Fruit fly (Drosophila melanogaster) whole organism, embryonic: ENCODE data around the gene CG32816.

Experiments
- Abd-B ChIP-seq: fragments of 200-800 bp; sonication (Bioruptor generic); optimal IDR thresholded peaks from 2 replicates; lab custom pipeline; 2018; ENCODE audit warnings: missing biosample characterization, mild to moderate bottlenecking, missing genetic modification characterization, moderate library complexity
- CG13775 ChIP-seq: fragments of 200-800 bp; sonication (Bioruptor generic); optimal IDR thresholded peaks from 3 replicates; lab custom pipeline; 2017; ENCODE audit warnings: missing biosample characterization, mild to moderate bottlenecking, missing genetic modification characterization
- CG14441 ChIP-seq: fragments of 200-800 bp; sonication (Bioruptor generic); IDR thresholded peaks from 2 replicates; pipeline ENCODE4 v1.3.6; 2022; ENCODE audit warnings: missing biosample characterization, missing genetic modification characterization
- CG15479 ChIP-seq: fragments of 200-800 bp; sonication (Bioruptor generic); optimal IDR thresholded peaks from 3 replicates; lab custom pipeline; 2019; ENCODE audit warnings: missing biosample characterization, mild to moderate bottlenecking, missing genetic modification characterization, moderate library complexity
- CG1647 ChIP-seq: fragments of 200-800 bp; sonication (Bioruptor generic); optimal IDR thresholded peaks from 3 replicates; lab custom pipeline; 2016; ENCODE audit warnings: missing biosample characterization, missing genetic modification characterization
- CG1832 ChIP-seq: fragments of 200-800 bp; sonication (Bioruptor generic); optimal IDR thresholded peaks from 2 replicates; lab custom pipeline; 2017; ENCODE audit warnings: missing biosample characterization, mild to moderate bottlenecking, missing genetic modification characterization, inconsistent platforms
- CG3838 ChIP-seq: fragments of 200-800 bp; sonication (Bioruptor generic); optimal IDR thresholded peaks from 3 replicates; lab custom pipeline; 2016; ENCODE audit warnings: missing biosample characterization, missing genetic modification characterization
- CG4820 ChIP-seq: fragments of 200-800 bp; sonication (Bioruptor generic); optimal IDR thresholded peaks from 3 replicates; lab custom pipeline; 2016; ENCODE audit warnings: missing biosample characterization, missing genetic modification characterization
- CG8290 ChIP-seq, 3 experiments: fragments of 200-800 bp; sonication (Bioruptor generic); optimal IDR thresholded peaks; 2 replicates each; lab custom pipeline; 2016 to 2019; ENCODE audit warnings: missing biosample characterization in 3 of 3, missing genetic modification characterization in 3 of 3, mild to moderate bottlenecking in 2 of 3, moderate library complexity in 1 of 3
- CG8388 ChIP-seq: fragments of 200-800 bp; sonication (Bioruptor generic); optimal IDR thresholded peaks from 2 replicates; lab custom pipeline; 2019; ENCODE audit warnings: missing biosample characterization, mild to moderate bottlenecking, missing genetic modification characterization, moderate library complexity
- D19B ChIP-seq: fragments of 200-800 bp; sonication (Bioruptor generic); optimal IDR thresholded peaks from 2 replicates; lab custom pipeline; 2017; ENCODE audit warnings: missing biosample characterization, mild to moderate bottlenecking, missing genetic modification characterization
- Drgx ChIP-seq: fragments of 200-800 bp; sonication (Bioruptor generic); IDR thresholded peaks from 2 replicates; pipeline ENCODE4 v1.3.6; 2022; ENCODE audit warnings: missing biosample characterization, missing genetic modification characterization
- Ets65A ChIP-seq: fragments of 200-800 bp; sonication (Bioruptor generic); peaks from one replicate; lab custom pipeline; 2016; ENCODE audit warnings: missing biosample characterization, missing genetic modification characterization
- Hey ChIP-seq: fragments of 200-800 bp; sonication (Bioruptor generic); optimal IDR thresholded peaks from 3 replicates; lab custom pipeline; 2018; ENCODE audit warnings: missing biosample characterization, mild to moderate bottlenecking, missing genetic modification characterization
- HmgD ChIP-seq: fragments of 200-800 bp; sonication (Bioruptor generic); optimal IDR thresholded peaks from 3 replicates; lab custom pipeline; 2016; ENCODE audit warnings: missing biosample characterization, missing genetic modification characterization
- Jarid2 ChIP-seq: fragments of 200-800 bp; sonication (Bioruptor generic); optimal IDR thresholded peaks from 3 replicates; lab custom pipeline; 2017; ENCODE audit warnings: mild to moderate bottlenecking, missing biosample characterization, missing genetic modification reagents, missing genetic modification characterization
- Kr ChIP-seq: fragments of 200-800 bp; sonication (Bioruptor generic); optimal IDR thresholded peaks from 2 replicates; lab custom pipeline; 2017; ENCODE audit warnings: missing biosample characterization, mild to moderate bottlenecking, missing genetic modification characterization
- Med ChIP-seq: fragments of 200-800 bp; sonication (Bioruptor generic); peaks from one replicate; lab custom pipeline; 2016; ENCODE audit warnings: missing biosample characterization, missing genetic modification characterization, mild to moderate bottlenecking, inconsistent platforms, moderate library complexity
- Mrtf ChIP-seq: fragments of 200-800 bp; sonication (Bioruptor generic); IDR thresholded peaks from 3 replicates; pipeline ENCODE4 v1.3.6; 2022; ENCODE audit warnings: missing biosample characterization, missing genetic modification characterization
- NC2α ChIP-seq: fragments of 200-800 bp; sonication (Bioruptor generic); optimal IDR thresholded peaks from 2 replicates; lab custom pipeline; 2016; ENCODE audit warnings: missing biosample characterization, missing genetic modification characterization
- Optix ChIP-seq: fragments of 200-800 bp; sonication (Bioruptor generic); IDR thresholded peaks from 3 replicates; pipeline ENCODE4 v1.3.6; 2022; ENCODE audit warnings: missing biosample characterization, missing genetic modification characterization
- Rfx ChIP-seq: fragments of 200-800 bp; sonication (Bioruptor generic); IDR thresholded peaks from 2 replicates; pipeline ENCODE4 v1.3.6; 2022; ENCODE audit warnings: missing biosample characterization, missing genetic modification characterization
- Trl ChIP-seq, 3 experiments: fragments of >200 bp in 2 of 3; fragments of 200-800 bp in 1 of 3; sonication (Bioruptor generic) in 1 of 3; optimal IDR thresholded peaks; 2 replicates in 1 of 3; 3 replicates in 2 of 3; lab custom pipeline; 2016 to 2017; ENCODE audit warnings: missing biosample characterization in 1 of 3, missing genetic modification characterization in 1 of 3
- ac ChIP-seq: fragments of 200-800 bp; sonication (Bioruptor generic); optimal IDR thresholded peaks from 3 replicates; lab custom pipeline; 2017; ENCODE audit warnings: missing biosample characterization, mild to moderate bottlenecking, missing genetic modification characterization
- amos ChIP-seq: fragments of 200-800 bp; sonication (Bioruptor generic); IDR thresholded peaks from 2 replicates; pipeline ENCODE4 v1.3.6; 2022; ENCODE audit warnings: missing biosample characterization, missing genetic modification characterization; ENCODE audit not compliant: partially characterized antibody
- ap ChIP-seq: fragments of 200-800 bp; sonication (Bioruptor generic); IDR thresholded peaks from 2 replicates; pipeline ENCODE4 v1.3.6; 2022; ENCODE audit warnings: missing biosample characterization, missing genetic modification characterization
- bab2 ChIP-seq: fragments of 200-800 bp; sonication (Bioruptor generic); optimal IDR thresholded peaks from 2 replicates; lab custom pipeline; 2016; ENCODE audit warnings: missing biosample characterization, missing genetic modification characterization
- cato ChIP-seq: fragments of 200-800 bp; sonication (Bioruptor generic); optimal IDR thresholded peaks from 2 replicates; lab custom pipeline; 2016; ENCODE audit warnings: missing biosample characterization, missing genetic modification characterization, borderline replicate concordance
- caup ChIP-seq: fragments of 200-800 bp; sonication (Bioruptor generic); optimal IDR thresholded peaks from 3 replicates; lab custom pipeline; 2017; ENCODE audit warnings: missing biosample characterization, mild to moderate bottlenecking, missing genetic modification characterization, moderate library complexity; ENCODE audit not compliant: severe bottlenecking
- ewg ChIP-seq: fragments of 200-800 bp; sonication (Bioruptor generic); optimal IDR thresholded peaks from 3 replicates; lab custom pipeline; 2017; ENCODE audit warnings: mild to moderate bottlenecking, missing biosample characterization, missing genetic modification reagents, missing genetic modification characterization
- grn ChIP-seq: fragments of 200-800 bp; sonication (Bioruptor generic); optimal IDR thresholded peaks from 3 replicates; lab custom pipeline; 2017; ENCODE audit warnings: missing biosample characterization, missing genetic modification characterization
- lmd ChIP-seq: fragments of 200-800 bp; sonication (Bioruptor generic); IDR thresholded peaks from 2 replicates; pipeline ENCODE4 v1.3.6; 2022; ENCODE audit warnings: missing biosample characterization, missing genetic modification characterization
- odd ChIP-seq: fragments of 200-800 bp; sonication (Bioruptor generic); optimal IDR thresholded peaks from 2 replicates; lab custom pipeline; 2017; ENCODE audit warnings: missing biosample characterization, mild to moderate bottlenecking, missing genetic modification characterization
- pros ChIP-seq: fragments of 200-800 bp; sonication (Bioruptor generic); optimal IDR thresholded peaks from 3 replicates; lab custom pipeline; 2019; ENCODE audit warnings: missing biosample characterization, mild to moderate bottlenecking, missing genetic modification characterization, moderate library complexity
- sens ChIP-seq: fragments of 200-800 bp; sonication (Bioruptor generic); peaks from one replicate; lab custom pipeline; 2016; ENCODE audit warnings: missing biosample characterization, missing genetic modification characterization
- wor ChIP-seq: fragments of 200-800 bp; sonication (Bioruptor generic); IDR thresholded peaks from 2 replicates; pipeline ENCODE4 v1.3.6; 2022; ENCODE audit warnings: missing biosample characterization, missing genetic modification characterization
- yki ChIP-seq: fragments of >200 bp; optimal IDR thresholded peaks from 3 replicates; lab custom pipeline; 2018
- z ChIP-seq: fragments of 200-800 bp; sonication (Bioruptor generic); IDR thresholded peaks from 3 replicates; pipeline ENCODE4 v1.3.6; 2022; ENCODE audit warnings: missing biosample characterization, missing genetic modification characterization

Gene CG32816

DNA sequence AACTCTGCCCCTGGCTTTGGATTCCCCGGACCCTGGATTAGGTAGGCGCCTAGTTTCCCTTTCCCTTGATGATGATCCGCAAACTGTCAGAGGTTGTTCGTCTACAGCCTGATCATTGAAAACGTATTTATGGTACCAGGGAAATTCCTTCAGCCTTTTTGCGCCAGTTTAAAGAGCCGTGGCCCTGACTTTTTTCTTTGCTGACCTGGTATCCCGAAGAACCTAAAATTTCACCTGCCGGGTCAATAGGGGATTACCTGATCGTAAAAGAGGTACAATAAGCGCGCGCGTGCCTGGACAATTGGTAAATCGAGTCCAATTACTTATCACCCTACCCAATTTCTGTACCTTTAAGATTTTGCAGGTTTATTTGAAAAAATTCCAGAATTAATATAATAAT is 70.8 kb downstream of the CG32816 start (continued):
- TF ChIP-seq Abd-B (no peak), ac (GFP tag; lab: Kevin White, UChicago) (peak; percentile 67), Mrtf (GFP tag; lab: Robert Waterston, UW) (no peak), grn (no peak), Hey (tag; lab: Kevin White, UChicago) (no peak)

DNA sequence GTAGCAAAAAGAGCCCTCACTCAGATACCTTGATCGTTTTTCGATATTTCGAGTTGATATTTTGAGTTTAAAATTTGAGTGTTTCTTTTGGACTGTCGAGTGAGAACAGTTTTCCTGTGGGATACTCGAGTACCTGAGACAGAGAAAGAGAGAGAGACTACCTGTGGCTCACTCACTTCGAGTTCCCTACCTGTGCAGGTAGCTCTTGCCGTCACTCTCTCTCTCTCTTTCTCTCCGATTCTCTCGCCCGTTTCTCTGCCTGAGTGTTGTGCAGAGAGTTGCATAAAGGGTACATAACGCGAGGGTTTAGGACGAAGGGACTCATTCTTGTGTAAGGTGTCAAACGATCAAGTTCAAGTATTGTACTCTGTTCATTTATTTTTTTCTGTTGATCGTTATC is 74.8 kb downstream of the CG32816 start, which contains the start of gene sc:
Gene sc, plus strand, starts transcription at position 315 of the 400 bp plus-strand sequence.
- no peak for TF ChIP-seq HmgD (GFP tag; lab: Kevin White, UChicago)
- TF ChIP-seq cato (GFP tag; lab: Kevin White, UChicago): no peak
- peak; percentile 97 for TF ChIP-seq z (GFP tag; lab: Robert Waterston, UW)
- TF ChIP-seq D19B: no peak
- TF ChIP-seq Kr (GFP tag; lab: Kevin White, UChicago): peak; percentile 15
- TF ChIP-seq pros: peak; percentile 5
- TF ChIP-seq CG15479 (GFP tag; lab: Kevin White, UChicago): peak; percentile 94
- peak; percentile 53 for TF ChIP-seq yki (lab: Kevin White, UChicago)
- peak; percentile 16 to 83 for TF ChIP-seq Trl (optimal IDR thresholded peaks at IDR 0.05; lab: Kevin White, UChicago)
- TF ChIP-seq Trl (GFP tag; optimal IDR thresholded peaks at IDR 0.05; lab: Kevin White, UChicago): no peak
- peak; percentile 18 for TF ChIP-seq ac (GFP tag; lab: Kevin White, UChicago)
- peak; percentile 6 for TF ChIP-seq Jarid2 (GFP tag; lab: Kevin White, UChicago)
- no peak for TF ChIP-seq bab2
- peak; percentile 12 for TF ChIP-seq CG1832 (GFP tag; lab: Kevin White, UChicago)

DNA sequence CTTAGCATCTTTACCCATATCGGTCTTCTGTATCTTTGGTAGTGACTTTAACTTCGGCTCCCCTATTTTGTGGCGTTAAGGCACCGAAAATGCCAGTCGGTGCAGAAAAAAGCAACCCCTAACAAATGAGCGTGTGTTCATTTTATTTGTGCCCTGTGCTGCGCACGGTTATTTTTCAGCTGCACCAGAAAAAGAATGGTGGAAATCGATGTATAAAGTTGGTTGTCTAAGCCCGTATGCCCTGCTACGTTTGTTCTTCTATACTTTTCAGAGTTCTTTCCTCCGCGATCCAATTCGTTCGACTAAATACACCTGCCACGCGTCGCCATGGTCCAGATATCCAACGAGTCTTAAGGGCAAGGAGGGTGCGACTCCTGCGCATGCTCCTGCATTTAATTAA is 77.5 kb downstream of the CG32816 start:
- TF ChIP-seq ewg (GFP tag; lab: Kevin White, UChicago) (peak; percentile 39), Rfx (GFP tag; lab: Robert Waterston, UW) (no peak), grn (peak; percentile 37), ac (GFP tag; lab: Kevin White, UChicago) (peak; percentile 93)
- TF ChIP-seq, all 482 proteins: peak for 3

dm6 chrX:392242-392641 is 78.3 kb downstream of the CG32816 start:
- no peak for TF ChIP-seq CG4820
- peak; percentile 62 for TF ChIP-seq sens
- TF ChIP-seq ac (GFP tag; lab: Kevin White, UChicago): peak; percentile 90
- TF ChIP-seq Ets65A (GFP tag; lab: Kevin White, UChicago): peak; percentile 26

- TF ChIP-seq sens (peak; percentile 56), CG8388 (GFP tag; lab: Kevin White, UChicago) (peak; percentile 72), CG1647 (GFP tag; lab: Kevin White, UChicago) (no peak)
Observed at dm6 chrX:390457-390856, 80.1 kb downstream of the CG32816 start.

DNA sequence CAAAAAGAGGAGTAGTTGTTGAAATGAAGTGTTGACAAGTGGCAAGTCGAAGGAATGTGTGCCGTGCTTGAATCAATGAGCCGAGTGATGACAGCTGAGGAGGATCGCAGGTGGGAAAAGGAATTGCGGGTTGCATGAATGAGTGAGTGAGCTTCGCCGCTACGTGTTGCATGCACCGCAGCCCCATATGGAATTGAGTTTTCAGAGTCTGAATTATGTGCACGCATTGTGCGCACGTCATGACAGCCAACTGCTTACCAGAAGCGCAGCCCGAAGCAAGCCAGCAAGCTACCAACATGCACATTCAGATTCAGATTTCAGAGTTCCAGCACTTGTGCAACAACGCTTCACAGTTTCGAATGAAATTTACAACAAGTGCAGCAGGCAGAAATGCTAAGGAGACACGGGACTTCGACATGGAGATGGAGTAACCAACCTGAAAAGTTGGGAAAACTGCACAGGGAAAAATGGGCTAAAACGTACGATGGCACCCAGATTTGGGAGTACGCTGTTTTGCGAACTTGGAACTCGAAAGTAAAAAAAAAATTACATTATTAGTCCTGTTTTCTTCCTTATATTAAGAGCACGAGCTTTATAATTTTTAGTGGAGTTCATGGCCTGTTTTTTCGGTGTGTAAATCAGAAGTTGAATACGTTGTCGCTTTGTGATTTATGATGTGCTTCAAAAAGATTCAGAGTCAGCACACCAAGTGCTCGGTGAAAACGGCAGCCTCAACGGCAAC is 84.6 kb downstream of the CG32816 start:
- no peak for TF ChIP-seq CG13775 (GFP tag; lab: Kevin White, UChicago)
- 0 out of 2 replicates have a peak, but pooled peaks have one; percentile 11 for TF ChIP-seq Drgx (GFP tag; lab: Robert Waterston, UW)

- TF ChIP-seq CG8388 (GFP tag; lab: Kevin White, UChicago): no peak
- no peak for TF ChIP-seq CG1647 (GFP tag; lab: Kevin White, UChicago)
- no peak for TF ChIP-seq caup
- TF ChIP-seq ewg (GFP tag; lab: Kevin White, UChicago): no peak
- no peak for TF ChIP-seq Med
- no peak for TF ChIP-seq lmd (GFP tag; lab: Robert Waterston, UW)
- TF ChIP-seq ap (GFP tag; lab: Robert Waterston, UW): no peak
- no peak for TF ChIP-seq Optix
- TF ChIP-seq CG14441 (GFP tag; lab: Robert Waterston, UW): no peak
- no peak for TF ChIP-seq CG8290 (GFP tag; optimal IDR thresholded peaks at IDR 0.05; lab: Kevin White, UChicago)
- TF ChIP-seq CG8290 (tag; optimal IDR thresholded peaks at IDR 0.05; lab: Kevin White, UChicago): no peak
- no peak for TF ChIP-seq amos (GFP tag; lab: Robert Waterston, UW)
- no peak for TF ChIP-seq CG3838 (GFP tag; lab: Kevin White, UChicago)
- TF ChIP-seq odd (GFP tag; lab: Kevin White, UChicago): no peak
- no peak for TF ChIP-seq NC2α (GFP tag; lab: Kevin White, UChicago)
- TF ChIP-seq wor (GFP tag; lab: Robert Waterston, UW): no peak
Observed at dm6 chrX:379527-379926, 91.0 kb downstream of the CG32816 start.
